Fruit fly (Drosophila melanogaster) whole organism: ENCODE data around the gene CG2004.

Experiments
- CG8478 ChIP-seq: fragments of >200 bp; optimal IDR thresholded peaks from 2 replicates; lab custom pipeline; 2018; ENCODE audit warnings: inconsistent platforms
- Dll ChIP-seq: fragments of >200 bp; optimal IDR thresholded peaks from 2 replicates; lab custom pipeline; 2017
- EcR ChIP-seq, 2 experiments: fragments of >200 bp; optimal IDR thresholded peaks; 2 replicates each; lab custom pipeline; 2017; ENCODE audit warnings: missing biosample characterization in 2 of 2, missing genetic modification characterization in 2 of 2, missing genetic modification reagents in 2 of 2
- psq ChIP-seq: fragments of >200 bp; optimal IDR thresholded peaks from 2 replicates; lab custom pipeline; 2017
- usp ChIP-seq: fragments of >200 bp; optimal IDR thresholded peaks from 2 replicates; lab custom pipeline; 2017; ENCODE audit warnings: missing biosample characterization, missing genetic modification characterization, mixed read lengths

DNA sequence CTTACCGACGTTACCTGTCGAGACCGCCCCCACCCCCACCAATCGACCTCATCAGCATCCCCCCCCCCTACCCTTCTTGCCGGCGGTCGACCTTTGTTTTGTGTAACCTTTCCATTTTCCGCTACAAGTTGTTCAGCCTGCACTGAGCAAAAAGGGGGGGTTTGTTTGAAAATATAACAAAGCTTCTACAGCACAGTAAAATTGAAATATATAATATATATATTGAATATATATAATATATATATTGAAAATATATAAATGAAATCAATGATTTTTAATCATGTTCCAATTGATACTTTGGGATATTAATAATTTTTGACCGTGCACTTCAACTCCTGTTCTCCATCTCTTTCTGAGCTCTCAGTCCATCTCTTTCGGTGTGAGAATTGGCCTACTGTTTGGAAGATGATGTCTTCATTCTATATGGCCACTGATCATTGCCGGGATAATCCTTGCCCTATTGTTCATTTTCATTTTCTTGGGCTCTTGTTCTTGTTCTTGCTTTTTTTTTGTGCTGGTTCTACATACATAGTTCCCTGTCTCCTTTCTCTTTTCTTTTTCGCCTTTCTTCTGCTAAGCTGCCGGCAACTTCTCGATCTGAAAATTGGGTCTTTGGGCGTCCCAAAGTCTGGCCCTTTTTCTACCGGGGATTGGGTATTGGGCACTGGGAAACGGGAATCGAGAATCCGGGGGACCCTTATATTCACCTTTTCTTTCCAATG is 49.0 kb downstream of the CG2004 start:
- TF ChIP-seq CG8478 (lab: Kevin White, UChicago) (no peak), usp (GFP tag; lab: Kevin White, UChicago) (no peak), psq (lab: Kevin White, UChicago) (no peak), Dll (no peak), EcR (GFP tag; optimal IDR thresholded peaks at IDR 0.05; lab: Kevin White, UChicago) (no peak)
